Worm (Caenorhabditis elegans) whole organism, L2 larva: Measurements from ENCODE around the gene B0524.5.
A peak's percentile ranks its signal among the peaks of the same experiment; 100 is the strongest.

ENCODE experiments used
- C34F6.9 ChIP-seq: fragments of 150-350 bp; optimal IDR thresholded peaks from 2 replicates; lab custom pipeline; 2014; ENCODE audit warnings: missing biosample characterization, missing genetic modification characterization
- F13H6.1 ChIP-seq: sonication (generic microtip); optimal IDR thresholded peaks from 2 replicates; lab custom pipeline; 2016; ENCODE audit warnings: missing genetic modification characterization, missing compliant biosample characterization
- R02D3.7 ChIP-seq: fragments of 150-350 bp; optimal IDR thresholded peaks from 2 replicates; lab custom pipeline; 2014; ENCODE audit warnings: missing biosample characterization, missing genetic modification characterization
- Y55F3AM.14 ChIP-seq: fragments of 200-800 bp; sonication (Bioruptor generic); optimal IDR thresholded peaks from 2 replicates; lab custom pipeline; 2018; ENCODE audit warnings: mild to moderate bottlenecking, missing genetic modification characterization, missing compliant biosample characterization
- ZK546.5 ChIP-seq: sonication (generic microtip); optimal IDR thresholded peaks from 2 replicates; lab custom pipeline; 2017; ENCODE audit warnings: missing biosample characterization, missing genetic modification characterization
- alr-1 ChIP-seq: fragments of 150-350 bp; optimal IDR thresholded peaks from 2 replicates; lab custom pipeline; 2014; ENCODE audit warnings: missing biosample characterization, missing genetic modification characterization
- aly-2 ChIP-seq: fragments of 150-350 bp; optimal IDR thresholded peaks from 2 replicates; lab custom pipeline; 2014; ENCODE audit warnings: missing biosample characterization, missing genetic modification characterization
- ama-1 ChIP-seq: fragments of 150-350 bp; optimal IDR thresholded peaks from 2 replicates; lab custom pipeline; 2018; ENCODE audit warnings: inconsistent platforms
- blmp-1 ChIP-seq: sonication (generic microtip); optimal IDR thresholded peaks from 2 replicates; lab custom pipeline; 2017; ENCODE audit warnings: missing genetic modification characterization, mild to moderate bottlenecking, missing compliant biosample characterization, antibody characterized with exemption, moderate library complexity; ENCODE audit not compliant: insufficient read depth
- ceh-16 ChIP-seq: fragments of 150-350 bp; optimal IDR thresholded peaks from 2 replicates; lab custom pipeline; 2014; ENCODE audit warnings: missing biosample characterization, missing genetic modification characterization
- ceh-82 ChIP-seq: fragments of 150-350 bp; optimal IDR thresholded peaks from 2 replicates; lab custom pipeline; 2014; ENCODE audit warnings: missing biosample characterization, missing genetic modification characterization
- crh-2 ChIP-seq: sonication (generic microtip); optimal IDR thresholded peaks from 2 replicates; lab custom pipeline; 2017; ENCODE audit warnings: missing biosample characterization, missing genetic modification characterization
- dmd-4 ChIP-seq: sonication (generic microtip); optimal IDR thresholded peaks from 2 replicates; lab custom pipeline; 2017; ENCODE audit warnings: missing biosample characterization, missing genetic modification characterization
- egl-27 ChIP-seq: sonication (generic microtip); optimal IDR thresholded peaks from 3 replicates; lab custom pipeline; 2017; ENCODE audit warnings: missing biosample characterization, missing genetic modification reagents, missing genetic modification characterization
- elt-1 ChIP-seq: fragments of 150-350 bp; optimal IDR thresholded peaks from 2 replicates; lab custom pipeline; 2014; ENCODE audit warnings: missing biosample characterization, missing genetic modification characterization
- elt-3 ChIP-seq: sonication (generic microtip); optimal IDR thresholded peaks from 2 replicates; lab custom pipeline; 2017; ENCODE audit warnings: missing biosample characterization, missing genetic modification characterization
- gmeb-1 ChIP-seq: fragments of 150-350 bp; optimal IDR thresholded peaks from 2 replicates; lab custom pipeline; 2014; ENCODE audit warnings: missing biosample characterization, missing genetic modification characterization
- lin-11 ChIP-seq: fragments of 150-350 bp; sonication (generic microtip); optimal IDR thresholded peaks from 2 replicates; lab custom pipeline; 2014; ENCODE audit warnings: missing biosample characterization, missing genetic modification characterization, inconsistent platforms, mixed read lengths
- lin-13 ChIP-seq: fragments of 150-350 bp; optimal IDR thresholded peaks from 2 replicates; lab custom pipeline; 2014; ENCODE audit warnings: missing biosample characterization, missing genetic modification reagents, missing genetic modification characterization
- lin-39 ChIP-seq: fragments of 150-350 bp; optimal IDR thresholded peaks from 2 replicates; lab custom pipeline; 2014; ENCODE audit warnings: missing biosample characterization, missing genetic modification reagents, missing genetic modification characterization
- lsy-2 ChIP-seq, 2 experiments: fragments of 150-350 bp in 1 of 2; sonication (generic microtip) in 1 of 2; optimal IDR thresholded peaks; 2 replicates each; lab custom pipeline; 2014 to 2017; ENCODE audit warnings: missing biosample characterization in 2 of 2, missing genetic modification characterization in 2 of 2
- mab-5 ChIP-seq: fragments of 150-350 bp; optimal IDR thresholded peaks from 2 replicates; lab custom pipeline; 2014; ENCODE audit warnings: missing biosample characterization, missing genetic modification characterization
- mbf-1 ChIP-seq: sonication (generic microtip); optimal IDR thresholded peaks from 2 replicates; lab custom pipeline; 2017; ENCODE audit warnings: missing biosample characterization, missing genetic modification characterization
- nhr-10 ChIP-seq: sonication (generic microtip); optimal IDR thresholded peaks from 2 replicates; lab custom pipeline; 2017; ENCODE audit warnings: missing biosample characterization, missing genetic modification characterization
- nhr-11 ChIP-seq: fragments of 150-350 bp; optimal IDR thresholded peaks from 2 replicates; lab custom pipeline; 2014; ENCODE audit warnings: missing biosample characterization, missing genetic modification characterization
- nhr-129 ChIP-seq: fragments of 150-350 bp; optimal IDR thresholded peaks from 2 replicates; lab custom pipeline; 2014; ENCODE audit warnings: missing biosample characterization, missing genetic modification characterization
- nhr-21 ChIP-seq: fragments of 150-350 bp; optimal IDR thresholded peaks from 2 replicates; lab custom pipeline; 2014; ENCODE audit warnings: missing biosample characterization, missing genetic modification characterization
- nhr-23 ChIP-seq: fragments of 150-350 bp; optimal IDR thresholded peaks from 2 replicates; lab custom pipeline; 2014; ENCODE audit warnings: missing biosample characterization, missing genetic modification reagents, missing genetic modification characterization
- nhr-237 ChIP-seq: fragments of 150-350 bp; optimal IDR thresholded peaks from 2 replicates; lab custom pipeline; 2014; ENCODE audit warnings: missing biosample characterization, missing genetic modification characterization
- nhr-25 ChIP-seq: fragments of 150-350 bp; sonication (generic microtip); optimal IDR thresholded peaks from 3 replicates; lab custom pipeline; 2014; ENCODE audit warnings: missing biosample characterization, missing genetic modification characterization
- nhr-6 ChIP-seq: fragments of 150-350 bp; optimal IDR thresholded peaks from 2 replicates; lab custom pipeline; 2014; ENCODE audit warnings: missing biosample characterization, missing genetic modification characterization
- nhr-77 ChIP-seq: fragments of 150-350 bp; optimal IDR thresholded peaks from 2 replicates; lab custom pipeline; 2014; ENCODE audit warnings: missing biosample characterization, missing genetic modification characterization
- peb-1 ChIP-seq: fragments of 150-350 bp; optimal IDR thresholded peaks from 2 replicates; lab custom pipeline; 2014; ENCODE audit warnings: missing biosample characterization, missing genetic modification characterization
- sem-4 ChIP-seq: fragments of 150-350 bp; optimal IDR thresholded peaks from 2 replicates; lab custom pipeline; 2014; ENCODE audit warnings: missing biosample characterization, missing genetic modification reagents, missing genetic modification characterization
- skn-1 ChIP-seq: sonication (generic microtip); optimal IDR thresholded peaks from 2 replicates; lab custom pipeline; 2017; ENCODE audit warnings: missing biosample characterization, missing genetic modification characterization
- sma-3 ChIP-seq: sonication (generic microtip); optimal IDR thresholded peaks from 2 replicates; lab custom pipeline; 2016; ENCODE audit warnings: missing genetic modification reagents, missing genetic modification characterization, missing compliant biosample characterization
- sma-9 ChIP-seq, 2 experiments: fragments of 150-350 bp in 1 of 2; sonication (generic microtip) in 1 of 2; optimal IDR thresholded peaks; 2 replicates each; lab custom pipeline; 2014 to 2016; ENCODE audit warnings: missing genetic modification characterization in 2 of 2, mild to moderate bottlenecking in 1 of 2, missing biosample characterization in 1 of 2, missing compliant biosample characterization in 1 of 2, missing genetic modification reagents in 1 of 2, moderate library complexity in 1 of 2
- snpc-4 ChIP-seq: fragments of 150-350 bp; optimal IDR thresholded peaks from 2 replicates; lab custom pipeline; 2014; ENCODE audit warnings: missing biosample characterization, missing genetic modification characterization
- unc-39 ChIP-seq: fragments of 150-350 bp; optimal IDR thresholded peaks from 2 replicates; lab custom pipeline; 2014; ENCODE audit warnings: missing biosample characterization, missing genetic modification characterization
- unc-55 ChIP-seq: fragments of 150-350 bp; sonication (generic microtip); optimal IDR thresholded peaks from 3 replicates; lab custom pipeline; 2014; ENCODE audit warnings: missing biosample characterization, missing genetic modification reagents, missing genetic modification characterization
- unc-62 ChIP-seq: fragments of 150-350 bp; optimal IDR thresholded peaks from 2 replicates; lab custom pipeline; 2014; ENCODE audit warnings: missing biosample characterization, missing genetic modification reagents, missing genetic modification characterization
- zag-1 ChIP-seq: fragments of 150-350 bp; optimal IDR thresholded peaks from 2 replicates; lab custom pipeline; 2014; ENCODE audit warnings: missing biosample characterization, missing genetic modification characterization
- ztf-1 ChIP-seq: fragments of 200-800 bp; sonication (Bioruptor generic); conservative IDR thresholded peaks from 2 replicates; pipeline ENCODE4 v1.3.6; 2022; ENCODE audit warnings: missing genetic modification characterization, missing compliant biosample characterization
- ztf-11 ChIP-seq: sonication (generic microtip); optimal IDR thresholded peaks from 2 replicates; lab custom pipeline; 2017; ENCODE audit warnings: missing biosample characterization, missing genetic modification characterization
- ztf-4 ChIP-seq: fragments of 150-350 bp; optimal IDR thresholded peaks from 2 replicates; lab custom pipeline; 2014; ENCODE audit warnings: missing biosample characterization, missing genetic modification characterization

The B0524.5 gene

DNA sequence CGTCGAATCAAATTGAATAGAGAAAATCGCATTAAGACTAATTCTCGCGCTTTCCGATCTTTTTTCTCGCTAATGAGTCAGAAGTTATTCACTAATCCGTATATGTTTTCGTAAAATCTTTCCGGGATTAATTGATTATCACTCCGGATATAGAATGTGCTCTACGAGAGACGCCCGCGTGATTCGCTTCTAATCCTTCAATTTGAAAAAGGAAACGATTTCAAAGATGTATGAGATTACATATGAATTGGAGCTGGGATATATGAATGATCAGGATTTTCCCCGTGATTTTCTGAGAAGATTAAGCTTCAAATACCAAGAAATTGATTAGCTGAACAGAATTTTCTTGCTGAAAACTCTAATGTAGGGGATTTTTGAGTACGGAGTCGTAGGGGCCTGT lies 28.8 kb upstream of the B0524.5 start:
- peak; percentile 11 for TF ChIP-seq nhr-21 (tag; lab: Kevin White, UChicago)
- TF ChIP-seq lsy-2 (tag; optimal IDR thresholded peaks at IDR 0.05; lab: Kevin White, UChicago) = peak in 1 of 2 experiments; percentile 30
- no peak for TF ChIP-seq sma-3 (GFP tag; lab: Kevin White, UChicago)
- TF ChIP-seq snpc-4 (tag; lab: Kevin White, UChicago) = no peak
- TF ChIP-seq mbf-1 (tag; lab: Kevin White, UChicago) = no peak
- peak; percentile 23 for TF ChIP-seq C34F6.9 (tag; lab: Kevin White, UChicago)
- TF ChIP-seq mab-5 (tag; lab: Kevin White, UChicago) = no peak
- TF ChIP-seq sma-9 (GFP tag; optimal IDR thresholded peaks at IDR 0.05; lab: Kevin White, UChicago) = peak; percentile 88
- TF ChIP-seq sma-9 (tag; optimal IDR thresholded peaks at IDR 0.05; lab: Kevin White, UChicago) = no peak
- peak; percentile 38 for TF ChIP-seq dmd-4
- TF ChIP-seq sem-4 (tag; lab: Kevin White, UChicago) = no peak

DNA sequence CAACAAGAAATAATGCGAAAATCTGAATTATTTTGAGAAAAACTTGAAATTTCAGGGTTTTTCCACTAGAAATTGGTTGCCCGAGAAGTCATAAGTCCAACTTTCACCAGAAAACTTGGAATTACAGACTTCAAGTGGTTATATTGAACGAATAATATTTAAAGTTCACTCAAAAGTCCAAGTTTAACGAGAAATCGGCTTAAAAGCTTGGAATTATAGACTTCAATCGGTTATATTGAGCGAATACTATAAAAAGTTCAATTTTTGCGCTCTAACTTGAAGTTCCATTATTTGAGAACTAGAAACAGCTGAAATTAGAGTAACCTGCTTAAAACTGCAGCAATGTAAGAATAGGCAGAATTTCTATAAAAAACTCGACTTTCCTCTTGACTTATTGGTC lies 28.4 kb upstream of the B0524.5 start:
- TF ChIP-seq nhr-23 (tag; lab: Kevin White, UChicago) (no peak), snpc-4 (tag; lab: Kevin White, UChicago) (no peak), crh-2 (tag; lab: Kevin White, UChicago) (no peak), lsy-2 (tag; optimal IDR thresholded peaks at IDR 0.05; lab: Kevin White, UChicago) (no peak), nhr-25 (tag; lab: Kevin White, UChicago) (no peak), alr-1 (tag; lab: Kevin White, UChicago) (no peak), sem-4 (tag; lab: Kevin White, UChicago) (no peak), ztf-11 (tag; lab: Kevin White, UChicago) (no peak), skn-1 (no peak), unc-62 (GFP tag; lab: Kevin White, UChicago) (no peak), sma-3 (GFP tag; lab: Kevin White, UChicago) (no peak), ztf-4 (tag; lab: Kevin White, UChicago) (no peak), ceh-16 (tag; lab: Kevin White, UChicago) (no peak), lin-11 (no peak), nhr-237 (tag; lab: Kevin White, UChicago) (no peak), egl-27 (tag; lab: Kevin White, UChicago) (no peak)

DNA sequence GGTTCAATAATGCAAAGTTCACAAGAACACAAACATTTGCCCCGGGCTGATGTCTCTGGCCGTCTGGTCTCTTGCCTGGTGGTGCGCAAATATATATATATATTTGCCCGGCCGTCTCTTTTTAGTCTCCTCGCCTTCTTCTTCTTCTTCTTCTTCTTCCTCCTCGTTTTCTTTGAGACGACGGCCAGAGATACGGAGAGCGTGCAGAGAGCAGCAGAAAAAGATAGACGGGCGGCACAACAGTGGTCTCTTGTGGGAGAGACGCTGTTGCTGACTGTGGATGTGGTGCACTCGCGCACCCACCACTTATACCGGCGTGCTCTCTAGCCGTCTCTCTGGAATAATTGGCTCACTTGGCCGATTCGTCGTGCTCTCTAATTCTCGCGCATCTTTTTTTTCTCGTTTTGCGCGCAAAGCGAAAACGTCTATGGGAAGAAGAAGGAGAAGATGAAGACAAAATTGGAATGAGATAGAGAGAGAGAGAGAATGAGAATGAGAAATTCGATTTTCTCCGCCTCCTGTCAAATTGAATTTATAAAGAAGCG lies 27.5 kb upstream of the B0524.5 start:
- TF ChIP-seq peb-1 (tag; lab: Kevin White, UChicago) = no peak
- TF ChIP-seq elt-3 (tag; lab: Kevin White, UChicago) = no peak
- TF ChIP-seq aly-2 (tag; lab: Kevin White, UChicago) = no peak
- TF ChIP-seq blmp-1 (tag; lab: Kevin White, UChicago) = peak; percentile 81
- TF ChIP-seq ceh-82 = peak; percentile 57
- TF ChIP-seq nhr-237 (tag; lab: Kevin White, UChicago) = peak; percentile 74
- no peak for TF ChIP-seq ZK546.5 (tag; lab: Kevin White, UChicago)
- TF ChIP-seq unc-62 (GFP tag; lab: Kevin White, UChicago) = peak; percentile 48
- no peak for TF ChIP-seq nhr-11
- TF ChIP-seq ztf-1 (GFP tag; lab: Robert Waterston, UW) = 0 out of 2 replicates have a peak, but pooled peaks have one; percentile 90
- no peak for TF ChIP-seq alr-1 (tag; lab: Kevin White, UChicago)
- TF ChIP-seq elt-1 = peak; percentile 13
- TF ChIP-seq egl-27 (tag; lab: Kevin White, UChicago) = peak; percentile 100
- peak; percentile 99 for TF ChIP-seq Y55F3AM.14
- peak; percentile 80 for TF ChIP-seq gmeb-1
- TF ChIP-seq ama-1 (lab: Kevin White, UChicago) = peak; percentile 62
- no peak for TF ChIP-seq nhr-77 (tag; lab: Kevin White, UChicago)
- TF ChIP-seq unc-55 (GFP tag; lab: Kevin White, UChicago) = peak; percentile 92
- TF ChIP-seq nhr-6 (tag; lab: Kevin White, UChicago) = peak; percentile 86
- TF ChIP-seq ceh-16 (tag; lab: Kevin White, UChicago) = peak; percentile 85
- peak; percentile 31 for TF ChIP-seq R02D3.7
- TF ChIP-seq unc-39 (tag; lab: Kevin White, UChicago) = no peak
- no peak for TF ChIP-seq dmd-4
- TF ChIP-seq nhr-129 = peak; percentile 88
- peak; percentile 77 for TF ChIP-seq ztf-4 (tag; lab: Kevin White, UChicago)
- TF ChIP-seq nhr-25 (tag; lab: Kevin White, UChicago) = peak; percentile 97
- TF ChIP-seq zag-1 (tag; lab: Kevin White, UChicago) = peak; percentile 85
- peak; percentile 1 for TF ChIP-seq mbf-1 (tag; lab: Kevin White, UChicago)
- TF ChIP-seq snpc-4 (tag; lab: Kevin White, UChicago) = peak; percentile 86
- TF ChIP-seq F13H6.1 (tag; lab: Kevin White, UChicago) = peak; percentile 100
- TF ChIP-seq ztf-11 (tag; lab: Kevin White, UChicago) = peak; percentile 36
- no peak for TF ChIP-seq lin-39 (tag; lab: Kevin White, UChicago)
- peak; percentile 85 for TF ChIP-seq C34F6.9 (tag; lab: Kevin White, UChicago)
- TF ChIP-seq lin-11 = peak; percentile 84
- peak; percentile 98 for TF ChIP-seq sma-3 (GFP tag; lab: Kevin White, UChicago)
- peak; percentile 71 to 92 for TF ChIP-seq lsy-2 (tag; optimal IDR thresholded peaks at IDR 0.05; lab: Kevin White, UChicago)
- TF ChIP-seq sma-9 (GFP tag; optimal IDR thresholded peaks at IDR 0.05; lab: Kevin White, UChicago) = peak; percentile 100
- TF ChIP-seq sma-9 (tag; optimal IDR thresholded peaks at IDR 0.05; lab: Kevin White, UChicago) = peak; percentile 98
- TF ChIP-seq lin-13 = peak; percentile 83
- TF ChIP-seq nhr-21 (tag; lab: Kevin White, UChicago) = peak; percentile 98
- peak; percentile 73 for TF ChIP-seq nhr-10
